Worm (Caenorhabditis elegans) whole organism, L3 larva: ENCODE data around the gene D2045.9.

ENCODE experiments used
- R02D3.7 ChIP-seq: fragments of 150-350 bp; optimal IDR thresholded peaks from 2 replicates; lab custom pipeline; 2014; ENCODE audit warnings: missing biosample characterization, missing genetic modification characterization
- ama-1 ChIP-seq: fragments of 150-350 bp; optimal IDR thresholded peaks from 2 replicates; lab custom pipeline; 2018
- ceh-28 ChIP-seq: fragments of 150-350 bp; optimal IDR thresholded peaks from 2 replicates; lab custom pipeline; 2014; ENCODE audit warnings: missing biosample characterization, missing genetic modification reagents, missing genetic modification characterization
- ceh-82 ChIP-seq: fragments of 150-350 bp; optimal IDR thresholded peaks from 2 replicates; lab custom pipeline; 2014; ENCODE audit warnings: missing biosample characterization, missing genetic modification characterization
- ceh-9 ChIP-seq: sonication (generic microtip); optimal IDR thresholded peaks from 2 replicates; lab custom pipeline; 2018; ENCODE audit warnings: missing biosample characterization, missing genetic modification characterization
- daf-12 ChIP-seq: fragments of 150-350 bp; optimal IDR thresholded peaks from 2 replicates; lab custom pipeline; 2014; ENCODE audit warnings: missing biosample characterization, missing genetic modification reagents, missing genetic modification characterization
- egl-27 ChIP-seq: sonication (generic microtip); optimal IDR thresholded peaks from 4 replicates; lab custom pipeline; 2017; ENCODE audit warnings: missing biosample characterization, missing genetic modification reagents, missing genetic modification characterization
- egl-5 ChIP-seq: fragments of 150-350 bp; optimal IDR thresholded peaks from 2 replicates; lab custom pipeline; 2017; ENCODE audit warnings: missing biosample characterization, missing genetic modification reagents, missing genetic modification characterization, inconsistent platforms
- elt-1 ChIP-seq: fragments of 150-350 bp; optimal IDR thresholded peaks from 2 replicates; lab custom pipeline; 2014; ENCODE audit warnings: missing biosample characterization, missing genetic modification characterization
- elt-2 ChIP-seq: sonication (generic microtip); optimal IDR thresholded peaks from 2 replicates; lab custom pipeline; 2016; ENCODE audit warnings: missing genetic modification reagents, mild to moderate bottlenecking, missing genetic modification characterization, missing compliant biosample characterization
- eor-1 ChIP-seq, 2 experiments: fragments of 150-350 bp; optimal IDR thresholded peaks; 2 replicates each; lab custom pipeline; 2014 to 2018; ENCODE audit warnings: missing biosample characterization in 2 of 2, missing genetic modification characterization in 2 of 2
- fkh-10 ChIP-seq: sonication (generic microtip); optimal IDR thresholded peaks from 2 replicates; lab custom pipeline; 2017; ENCODE audit warnings: missing biosample characterization, missing genetic modification reagents, missing genetic modification characterization
- fos-1 ChIP-seq: fragments of 150-350 bp; optimal IDR thresholded peaks from 2 replicates; lab custom pipeline; 2014; ENCODE audit warnings: missing biosample characterization, missing genetic modification characterization
- hmg-11 ChIP-seq: sonication (generic microtip); optimal IDR thresholded peaks from 2 replicates; lab custom pipeline; 2016; ENCODE audit warnings: missing genetic modification characterization, missing compliant biosample characterization
- jun-1 ChIP-seq: fragments of 150-350 bp; optimal IDR thresholded peaks from 2 replicates; lab custom pipeline; 2014; ENCODE audit warnings: missing biosample characterization, missing genetic modification reagents, missing genetic modification characterization
- lin-15B ChIP-seq: fragments of 150-350 bp; optimal IDR thresholded peaks from 2 replicates; lab custom pipeline; 2014; ENCODE audit warnings: missing biosample characterization, missing genetic modification characterization
- lin-39 ChIP-seq: fragments of 150-350 bp; optimal IDR thresholded peaks from 2 replicates; lab custom pipeline; 2018; ENCODE audit warnings: missing biosample characterization, missing genetic modification reagents, missing genetic modification characterization
- lsy-12 ChIP-seq: sonication (generic microtip); optimal IDR thresholded peaks from 2 replicates; lab custom pipeline; 2016; ENCODE audit warnings: mild to moderate bottlenecking, missing genetic modification characterization, missing compliant biosample characterization
- mml-1 ChIP-seq: fragments of 150-350 bp; sonication (generic microtip); optimal IDR thresholded peaks from 3 replicates; lab custom pipeline; 2014; ENCODE audit warnings: missing biosample characterization, missing genetic modification characterization
- nfya-1 ChIP-seq: sonication (generic microtip); optimal IDR thresholded peaks from 2 replicates; lab custom pipeline; 2017; ENCODE audit warnings: missing genetic modification characterization, mild to moderate bottlenecking, missing compliant biosample characterization, antibody characterized with exemption, moderate library complexity; ENCODE audit not compliant: insufficient read depth
- nhr-12 ChIP-seq: fragments of 150-350 bp; optimal IDR thresholded peaks from 2 replicates; lab custom pipeline; 2014; ENCODE audit warnings: missing biosample characterization, missing genetic modification characterization
- nhr-23 ChIP-seq: fragments of 150-350 bp; optimal IDR thresholded peaks from 2 replicates; lab custom pipeline; 2014; ENCODE audit warnings: missing biosample characterization, missing genetic modification reagents, missing genetic modification characterization
- nhr-237 ChIP-seq: fragments of 150-350 bp; optimal IDR thresholded peaks from 2 replicates; lab custom pipeline; 2014; ENCODE audit warnings: missing biosample characterization, missing genetic modification characterization
- nhr-25 ChIP-seq: sonication (generic microtip); optimal IDR thresholded peaks from 2 replicates; lab custom pipeline; 2017; ENCODE audit warnings: missing biosample characterization, missing genetic modification characterization
- nhr-28 ChIP-seq: fragments of 150-350 bp; optimal IDR thresholded peaks from 2 replicates; lab custom pipeline; 2014; ENCODE audit warnings: missing biosample characterization, missing genetic modification characterization
- nhr-43 ChIP-seq: sonication (generic microtip); optimal IDR thresholded peaks from 2 replicates; lab custom pipeline; 2016; ENCODE audit warnings: mild to moderate bottlenecking, missing genetic modification characterization, missing compliant biosample characterization; ENCODE audit not compliant: poor library complexity, severe bottlenecking
- nhr-76 ChIP-seq: fragments of 150-350 bp; sonication (generic microtip); optimal IDR thresholded peaks from 5 replicates; lab custom pipeline; 2014; ENCODE audit warnings: missing biosample characterization, missing genetic modification characterization
- pha-4 ChIP-seq: fragments of 150-350 bp; optimal IDR thresholded peaks from 2 replicates; lab custom pipeline; 2014; ENCODE audit warnings: missing biosample characterization, missing genetic modification reagents, missing genetic modification characterization
- pqm-1 ChIP-seq: fragments of 150-350 bp; optimal IDR thresholded peaks from 2 replicates; lab custom pipeline; 2017; ENCODE audit warnings: missing biosample characterization, missing genetic modification characterization, inconsistent platforms
- sea-2 ChIP-seq: fragments of 150-350 bp; sonication (generic microtip); optimal IDR thresholded peaks from 4 replicates; lab custom pipeline; 2014; ENCODE audit warnings: missing biosample characterization, missing genetic modification reagents, missing genetic modification characterization
- skn-1 ChIP-seq: fragments of 150-350 bp; optimal IDR thresholded peaks from 2 replicates; lab custom pipeline; 2014; ENCODE audit warnings: missing biosample characterization, missing genetic modification characterization
- snpc-4 ChIP-seq: fragments of 150-350 bp; optimal IDR thresholded peaks from 2 replicates; lab custom pipeline; 2014; ENCODE audit warnings: missing biosample characterization, missing genetic modification characterization
- tbx-2 ChIP-seq: sonication (generic microtip); optimal IDR thresholded peaks from 2 replicates; lab custom pipeline; 2016; ENCODE audit warnings: mild to moderate bottlenecking, missing genetic modification characterization, missing compliant biosample characterization
- unc-39 ChIP-seq: sonication (generic microtip); optimal IDR thresholded peaks from 4 replicates; lab custom pipeline; 2017; ENCODE audit warnings: missing biosample characterization, missing genetic modification characterization
- zag-1 ChIP-seq: fragments of 150-350 bp; optimal IDR thresholded peaks from 2 replicates; lab custom pipeline; 2014; ENCODE audit warnings: missing biosample characterization, missing genetic modification characterization
- ztf-11 ChIP-seq: fragments of 150-350 bp; optimal IDR thresholded peaks from 2 replicates; lab custom pipeline; 2014; ENCODE audit warnings: missing biosample characterization, missing genetic modification characterization
- ztf-4 ChIP-seq: fragments of 150-350 bp; optimal IDR thresholded peaks from 2 replicates; lab custom pipeline; 2014; ENCODE audit warnings: missing biosample characterization, missing genetic modification characterization

The D2045.9 gene

DNA sequence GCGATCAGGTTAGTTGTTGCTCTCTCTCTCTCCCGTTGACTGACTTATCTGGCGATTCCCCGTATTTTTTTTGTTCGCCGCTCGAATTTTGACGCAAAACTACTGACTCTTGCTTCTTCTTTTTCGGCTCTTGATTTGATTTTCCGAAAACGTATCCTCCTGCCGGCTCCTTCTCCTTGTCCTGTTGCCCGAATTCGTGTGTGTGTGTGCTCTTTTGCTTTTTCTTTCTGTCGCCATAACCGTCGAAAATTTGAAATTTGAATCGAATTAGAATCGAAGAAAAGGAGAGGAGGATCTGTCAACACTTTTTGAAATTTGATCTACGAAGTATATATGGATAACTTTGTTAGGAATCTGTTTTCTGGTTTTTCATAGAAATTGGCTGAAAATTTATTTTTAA is 37.5 kb downstream of the D2045.9 start:
- TF ChIP-seq fkh-10 (GFP tag; lab: Kevin White, UChicago) (peak; percentile 90), daf-12 (no peak)

DNA sequence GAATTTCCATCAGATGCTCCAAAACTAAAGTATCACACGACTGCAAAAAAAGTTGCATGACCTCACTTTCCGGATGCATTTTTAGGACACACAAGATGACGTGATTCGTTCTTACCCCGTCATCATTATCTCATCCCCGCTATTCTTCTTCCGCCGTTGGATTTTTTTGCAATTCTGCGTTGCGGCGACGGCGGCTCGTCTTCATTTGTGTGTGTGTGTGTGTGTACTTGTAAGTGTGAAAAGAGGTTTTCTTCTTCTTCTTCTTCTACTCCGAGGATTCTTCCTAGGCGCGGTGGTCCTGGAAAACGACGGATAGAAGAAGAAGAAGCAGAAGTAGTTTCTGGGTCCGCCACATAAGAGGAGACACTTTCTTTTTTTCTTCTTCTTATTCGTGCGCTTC is 40.7 kb downstream of the D2045.9 start:
- TF ChIP-seq tbx-2 (tag; lab: Kevin White, UChicago) (no peak), skn-1 (tag; lab: Kevin White, UChicago) (no peak), nhr-23 (tag; lab: Kevin White, UChicago) (no peak), unc-39 (tag; lab: Kevin White, UChicago) (no peak), fos-1 (tag; lab: Kevin White, UChicago) (no peak), lin-39 (tag; lab: Kevin White, UChicago) (no peak), ceh-28 (tag; lab: Kevin White, UChicago) (no peak), daf-12 (no peak), nhr-237 (tag; lab: Kevin White, UChicago) (no peak), snpc-4 (tag; lab: Kevin White, UChicago) (no peak), egl-27 (no peak), nfya-1 (tag; lab: Kevin White, UChicago) (no peak), R02D3.7 (tag; lab: Kevin White, UChicago) (no peak), ama-1 (lab: Kevin White, UChicago) (no peak), lsy-12 (tag; lab: Kevin White, UChicago) (no peak), lin-15B (tag; lab: Kevin White, UChicago) (no peak), mml-1 (no peak)

DNA sequence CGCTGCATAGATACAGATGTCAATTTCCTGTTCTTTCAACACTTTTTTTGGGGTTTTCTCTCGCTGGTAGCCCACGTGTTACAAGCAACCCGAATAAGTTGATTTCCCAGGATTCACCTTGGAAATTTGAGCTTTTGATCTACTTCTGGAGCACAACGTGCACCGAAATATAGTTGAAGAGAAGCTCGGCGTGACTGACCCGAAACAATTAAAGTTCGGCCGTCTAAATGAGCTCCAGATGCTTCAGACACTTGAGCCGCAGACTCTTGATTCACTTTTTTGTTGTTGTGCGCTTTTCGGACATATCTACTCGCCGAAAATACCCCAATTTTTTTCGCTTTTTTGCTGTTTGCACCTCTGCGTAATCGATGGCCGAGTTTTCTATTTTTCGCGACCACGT is 43.8 kb downstream of the D2045.9 start:
- TF ChIP-seq ceh-9 (tag; lab: Kevin White, UChicago) = no peak
- no peak for TF ChIP-seq lsy-12 (tag; lab: Kevin White, UChicago)
- TF ChIP-seq ztf-11 = no peak
- TF ChIP-seq lin-39 (tag; lab: Kevin White, UChicago) = no peak
- no peak for TF ChIP-seq ztf-4 (tag; lab: Kevin White, UChicago)
- TF ChIP-seq mml-1 = no peak
- TF ChIP-seq ama-1 (lab: Kevin White, UChicago) = no peak

DNA sequence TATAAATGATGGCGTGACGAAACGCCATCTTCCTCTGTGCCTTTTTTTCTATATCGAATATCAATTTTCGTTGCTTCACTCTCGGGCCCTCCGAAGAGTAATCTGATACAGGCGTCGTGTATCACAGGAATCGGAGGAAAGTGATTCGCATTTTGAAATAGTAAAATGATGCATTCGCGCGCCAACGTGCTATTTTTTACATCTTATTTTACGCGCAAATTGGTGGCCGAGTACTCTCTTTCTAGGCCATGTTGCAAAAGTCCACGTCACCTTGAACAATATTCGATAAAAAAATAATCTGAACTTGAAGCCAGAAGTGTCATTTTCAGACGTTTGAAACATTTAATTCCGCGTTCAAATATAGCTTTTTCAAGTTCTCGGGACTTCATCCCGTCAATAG is 44.6 kb downstream of the D2045.9 start:
- no peak for TF ChIP-seq nhr-23 (tag; lab: Kevin White, UChicago)
- TF ChIP-seq snpc-4 (tag; lab: Kevin White, UChicago) = no peak
- no peak for TF ChIP-seq pha-4 (tag; lab: Kevin White, UChicago)
- TF ChIP-seq ama-1 (lab: Kevin White, UChicago) = no peak
- no peak for TF ChIP-seq lsy-12 (tag; lab: Kevin White, UChicago)
- no peak for TF ChIP-seq elt-1 (tag; lab: Kevin White, UChicago)
- TF ChIP-seq unc-39 (tag; lab: Kevin White, UChicago) = no peak
- TF ChIP-seq nhr-12 = no peak
- no peak for TF ChIP-seq elt-2 (tag; lab: Kevin White, UChicago)
- TF ChIP-seq pqm-1 (tag; lab: Kevin White, UChicago) = no peak
- no peak for TF ChIP-seq eor-1 (tag; optimal IDR thresholded peaks at IDR 0.05; lab: Kevin White, UChicago)
- TF ChIP-seq nhr-28 = no peak
- TF ChIP-seq nhr-43 (tag; lab: Kevin White, UChicago) = no peak
- TF ChIP-seq skn-1 (tag; lab: Kevin White, UChicago) = no peak
- TF ChIP-seq fkh-10 (GFP tag; lab: Kevin White, UChicago) = no peak

DNA sequence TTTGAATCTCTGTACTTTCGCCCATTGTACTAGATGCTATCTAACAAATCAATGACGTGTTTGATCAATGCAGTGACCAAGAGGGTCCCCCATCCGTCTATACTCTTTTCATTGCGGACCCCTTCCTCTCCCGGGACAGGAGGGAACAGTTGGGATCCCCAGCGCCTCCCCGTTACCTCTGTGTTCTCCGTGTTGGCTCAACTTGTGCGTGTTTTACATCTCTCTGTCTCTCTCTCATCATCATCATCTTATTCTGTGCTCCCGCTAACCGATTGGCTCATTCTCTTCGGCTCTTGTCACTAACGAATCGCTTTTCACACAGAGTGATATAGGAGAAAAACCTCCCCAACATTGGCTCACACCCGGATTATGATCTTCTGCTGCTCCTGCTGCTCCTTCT is 45.5 kb downstream of the D2045.9 start, which contains the start of gene unc-49:
TSS of gene unc-49 (plus strand) at position 240 of the 400 bp plus-strand sequence.
- TF ChIP-seq nhr-12 = no peak
- no peak for TF ChIP-seq ceh-82 (tag; lab: Kevin White, UChicago)
- TF ChIP-seq nfya-1 (tag; lab: Kevin White, UChicago) = peak; percentile 43
- TF ChIP-seq egl-5 (tag; lab: Kevin White, UChicago) = peak; percentile 33
- TF ChIP-seq, all 47 proteins: peak for 2

DNA sequence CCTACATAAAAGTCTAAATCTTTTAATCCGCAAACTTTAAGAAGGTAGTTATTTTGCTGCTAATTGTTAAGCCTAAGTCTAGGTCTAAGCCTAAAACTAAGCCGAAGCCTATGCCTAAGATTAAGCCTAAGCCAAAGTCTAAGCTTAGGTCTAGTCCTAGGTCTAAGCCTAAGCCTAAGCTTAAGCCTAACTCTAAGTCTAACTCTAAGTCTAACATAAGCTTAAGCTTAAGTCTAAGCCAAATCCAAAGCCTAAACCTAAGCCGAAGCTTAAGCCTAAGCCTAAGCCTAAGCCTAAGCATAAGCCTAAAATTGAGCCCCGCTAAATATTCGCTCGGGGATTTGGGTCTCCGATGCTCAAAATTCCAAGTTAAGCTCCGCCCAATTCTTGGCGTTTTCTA is 46.2 kb downstream of the D2045.9 start:
- TF ChIP-seq skn-1 (tag; lab: Kevin White, UChicago) = no peak
- no peak for TF ChIP-seq fos-1 (tag; lab: Kevin White, UChicago)
- TF ChIP-seq nhr-28 = no peak
- TF ChIP-seq nhr-76 (tag; lab: Kevin White, UChicago) = no peak
- TF ChIP-seq R02D3.7 (tag; lab: Kevin White, UChicago) = no peak
- TF ChIP-seq zag-1 (tag; lab: Kevin White, UChicago) = no peak
- TF ChIP-seq pqm-1 (tag; lab: Kevin White, UChicago) = no peak
- TF ChIP-seq ama-1 (lab: Kevin White, UChicago) = no peak
- TF ChIP-seq elt-1 (tag; lab: Kevin White, UChicago) = no peak
- no peak for TF ChIP-seq hmg-11 (tag; lab: Kevin White, UChicago)
- TF ChIP-seq jun-1 (tag; lab: Kevin White, UChicago) = no peak
- no peak for TF ChIP-seq sea-2
- no peak for TF ChIP-seq nhr-25 (tag; lab: Kevin White, UChicago)
